Worm (Caenorhabditis elegans): ENCODE measurements around the gene F31E3.12.

DNA sequence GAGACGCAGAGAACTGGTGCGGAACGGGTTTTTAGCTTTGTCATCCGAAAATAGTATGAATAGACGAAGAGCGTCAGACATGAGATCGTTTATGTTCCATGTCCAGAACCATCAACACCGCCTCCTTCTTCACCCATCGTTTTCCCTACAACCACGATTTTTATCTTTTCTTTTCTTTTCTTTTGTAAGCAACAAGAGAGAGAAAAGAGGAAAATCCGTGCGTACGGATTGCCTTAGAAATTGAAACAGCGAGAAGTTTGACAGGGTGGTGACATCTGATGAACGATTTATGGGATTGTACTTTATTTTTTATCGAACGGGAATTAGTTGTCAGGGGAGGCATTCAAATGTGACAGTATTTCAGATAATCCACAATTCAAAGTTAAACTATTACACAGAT, 23.4 kb upstream of the F31E3.12 start, which contains the start of gene abu-13:
- no peak for TF ChIP-seq blmp-1 (tag; optimal IDR thresholded peaks at IDR 0.05)
- no peak for TF ChIP-seq lin-13 (tag; optimal IDR thresholded peaks at IDR 0.05)
- no peak for TF ChIP-seq snpc-4 (tag; optimal IDR thresholded peaks at IDR 0.05)
- TF ChIP-seq unc-62 (GFP tag; optimal IDR thresholded peaks at IDR 0.05) = no peak
- no peak for TF ChIP-seq nhr-28 (tag; optimal IDR thresholded peaks at IDR 0.05)
- no peak for TF ChIP-seq cnd-1 (tag; optimal IDR thresholded peaks at IDR 0.05)
- TF ChIP-seq M03D4.4 (tag; optimal IDR thresholded peaks at IDR 0.05) = no peak
- TF ChIP-seq elt-1 (tag; optimal IDR thresholded peaks at IDR 0.05; ENCODE audit: borderline replicate concordance, insufficient read depth) = no peak
- TF ChIP-seq ceh-43 (GFP tag; optimal IDR thresholded peaks at IDR 0.05) = no peak
- no peak for TF ChIP-seq nhr-12 (tag; optimal IDR thresholded peaks at IDR 0.05)
- no peak for TF ChIP-seq drap-1 (GFP tag; optimal IDR thresholded peaks at IDR 0.05)
- no peak for TF ChIP-seq pha-4 (tag; optimal IDR thresholded peaks at IDR 0.05)
- no peak for TF ChIP-seq elt-3 (tag; optimal IDR thresholded peaks at IDR 0.05)
